Worm (Caenorhabditis elegans) whole organism, L3 larva: Measurements from ENCODE around the gene T25B9.4.

ENCODE experiments used
- R02D3.7 ChIP-seq: fragments of 150-350 bp; optimal IDR thresholded peaks from 2 replicates; lab custom pipeline; 2014; ENCODE audit warnings: missing biosample characterization, missing genetic modification characterization
- ZK546.5 ChIP-seq: sonication (generic microtip); optimal IDR thresholded peaks from 2 replicates; lab custom pipeline; 2017; ENCODE audit warnings: missing biosample characterization, missing genetic modification characterization
- ama-1 ChIP-seq: fragments of 150-350 bp; optimal IDR thresholded peaks from 2 replicates; lab custom pipeline; 2018
- ceh-16 ChIP-seq: sonication (generic microtip); optimal IDR thresholded peaks from 2 replicates; lab custom pipeline; 2017; ENCODE audit warnings: missing biosample characterization, missing genetic modification characterization
- ceh-28 ChIP-seq: fragments of 150-350 bp; optimal IDR thresholded peaks from 2 replicates; lab custom pipeline; 2014; ENCODE audit warnings: missing biosample characterization, missing genetic modification reagents, missing genetic modification characterization
- ceh-9 ChIP-seq: sonication (generic microtip); optimal IDR thresholded peaks from 2 replicates; lab custom pipeline; 2018; ENCODE audit warnings: missing biosample characterization, missing genetic modification characterization
- daf-12 ChIP-seq: fragments of 150-350 bp; optimal IDR thresholded peaks from 2 replicates; lab custom pipeline; 2014; ENCODE audit warnings: missing biosample characterization, missing genetic modification reagents, missing genetic modification characterization
- egl-5 ChIP-seq: fragments of 150-350 bp; optimal IDR thresholded peaks from 2 replicates; lab custom pipeline; 2017; ENCODE audit warnings: missing biosample characterization, missing genetic modification reagents, missing genetic modification characterization, inconsistent platforms
- elt-1 ChIP-seq: fragments of 150-350 bp; optimal IDR thresholded peaks from 2 replicates; lab custom pipeline; 2014; ENCODE audit warnings: missing biosample characterization, missing genetic modification characterization
- elt-2 ChIP-seq: sonication (generic microtip); optimal IDR thresholded peaks from 2 replicates; lab custom pipeline; 2016; ENCODE audit warnings: missing genetic modification reagents, mild to moderate bottlenecking, missing genetic modification characterization, missing compliant biosample characterization
- elt-3 ChIP-seq, 3 experiments: fragments of 150-350 bp in 1 of 3; sonication (generic microtip) in 2 of 3; optimal IDR thresholded peaks; 2 replicates in 2 of 3; 4 replicates in 1 of 3; lab custom pipeline; 2014 to 2017; ENCODE audit warnings: missing biosample characterization in 3 of 3, missing genetic modification characterization in 3 of 3
- eor-1 ChIP-seq, 2 experiments: fragments of 150-350 bp; optimal IDR thresholded peaks; 2 replicates each; lab custom pipeline; 2014 to 2018; ENCODE audit warnings: missing biosample characterization in 2 of 2, missing genetic modification characterization in 2 of 2
- fkh-10 ChIP-seq: sonication (generic microtip); optimal IDR thresholded peaks from 2 replicates; lab custom pipeline; 2017; ENCODE audit warnings: missing biosample characterization, missing genetic modification reagents, missing genetic modification characterization
- fkh-2 ChIP-seq: fragments of 150-350 bp; optimal IDR thresholded peaks from 2 replicates; lab custom pipeline; 2014; ENCODE audit warnings: missing biosample characterization, missing genetic modification reagents, missing genetic modification characterization
- fos-1 ChIP-seq: fragments of 150-350 bp; optimal IDR thresholded peaks from 2 replicates; lab custom pipeline; 2014; ENCODE audit warnings: missing biosample characterization, missing genetic modification characterization
- jun-1 ChIP-seq: fragments of 150-350 bp; optimal IDR thresholded peaks from 2 replicates; lab custom pipeline; 2014; ENCODE audit warnings: missing biosample characterization, missing genetic modification reagents, missing genetic modification characterization
- lin-15B ChIP-seq: fragments of 150-350 bp; optimal IDR thresholded peaks from 2 replicates; lab custom pipeline; 2014; ENCODE audit warnings: missing biosample characterization, missing genetic modification characterization
- lin-39 ChIP-seq: fragments of 150-350 bp; optimal IDR thresholded peaks from 2 replicates; lab custom pipeline; 2018; ENCODE audit warnings: missing biosample characterization, missing genetic modification reagents, missing genetic modification characterization
- lsy-12 ChIP-seq: sonication (generic microtip); optimal IDR thresholded peaks from 2 replicates; lab custom pipeline; 2016; ENCODE audit warnings: mild to moderate bottlenecking, missing genetic modification characterization, missing compliant biosample characterization
- mdl-1 ChIP-seq: fragments of 150-350 bp; optimal IDR thresholded peaks from 2 replicates; lab custom pipeline; 2014; ENCODE audit warnings: missing biosample characterization, missing genetic modification characterization
- mml-1 ChIP-seq: fragments of 150-350 bp; sonication (generic microtip); optimal IDR thresholded peaks from 3 replicates; lab custom pipeline; 2014; ENCODE audit warnings: missing biosample characterization, missing genetic modification characterization
- nfya-1 ChIP-seq: sonication (generic microtip); optimal IDR thresholded peaks from 2 replicates; lab custom pipeline; 2017; ENCODE audit warnings: missing genetic modification characterization, mild to moderate bottlenecking, missing compliant biosample characterization, antibody characterized with exemption, moderate library complexity; ENCODE audit not compliant: insufficient read depth
- nhr-11 ChIP-seq: fragments of 150-350 bp; optimal IDR thresholded peaks from 2 replicates; lab custom pipeline; 2014; ENCODE audit warnings: missing biosample characterization, missing genetic modification characterization
- nhr-12 ChIP-seq: fragments of 150-350 bp; optimal IDR thresholded peaks from 2 replicates; lab custom pipeline; 2014; ENCODE audit warnings: missing biosample characterization, missing genetic modification characterization
- nhr-23 ChIP-seq: fragments of 150-350 bp; optimal IDR thresholded peaks from 2 replicates; lab custom pipeline; 2014; ENCODE audit warnings: missing biosample characterization, missing genetic modification reagents, missing genetic modification characterization
- nhr-25 ChIP-seq: sonication (generic microtip); optimal IDR thresholded peaks from 2 replicates; lab custom pipeline; 2017; ENCODE audit warnings: missing biosample characterization, missing genetic modification characterization
- nhr-43 ChIP-seq: sonication (generic microtip); optimal IDR thresholded peaks from 2 replicates; lab custom pipeline; 2016; ENCODE audit warnings: mild to moderate bottlenecking, missing genetic modification characterization, missing compliant biosample characterization; ENCODE audit not compliant: poor library complexity, severe bottlenecking
- nhr-67 ChIP-seq: fragments of 150-350 bp; optimal IDR thresholded peaks from 2 replicates; lab custom pipeline; 2014; ENCODE audit warnings: missing biosample characterization, missing genetic modification characterization
- nhr-76 ChIP-seq: fragments of 150-350 bp; sonication (generic microtip); optimal IDR thresholded peaks from 5 replicates; lab custom pipeline; 2014; ENCODE audit warnings: missing biosample characterization, missing genetic modification characterization
- nhr-77 ChIP-seq: fragments of 150-350 bp; optimal IDR thresholded peaks from 2 replicates; lab custom pipeline; 2014; ENCODE audit warnings: missing biosample characterization, missing genetic modification characterization
- pha-4 ChIP-seq: fragments of 150-350 bp; optimal IDR thresholded peaks from 2 replicates; lab custom pipeline; 2014; ENCODE audit warnings: missing biosample characterization, missing genetic modification reagents, missing genetic modification characterization
- pqm-1 ChIP-seq: fragments of 150-350 bp; optimal IDR thresholded peaks from 2 replicates; lab custom pipeline; 2017; ENCODE audit warnings: missing biosample characterization, missing genetic modification characterization, inconsistent platforms
- sea-2 ChIP-seq: fragments of 150-350 bp; sonication (generic microtip); optimal IDR thresholded peaks from 4 replicates; lab custom pipeline; 2014; ENCODE audit warnings: missing biosample characterization, missing genetic modification reagents, missing genetic modification characterization
- skn-1 ChIP-seq: fragments of 150-350 bp; optimal IDR thresholded peaks from 2 replicates; lab custom pipeline; 2014; ENCODE audit warnings: missing biosample characterization, missing genetic modification characterization
- snpc-4 ChIP-seq: fragments of 150-350 bp; optimal IDR thresholded peaks from 2 replicates; lab custom pipeline; 2014; ENCODE audit warnings: missing biosample characterization, missing genetic modification characterization
- tbx-2 ChIP-seq: sonication (generic microtip); optimal IDR thresholded peaks from 2 replicates; lab custom pipeline; 2016; ENCODE audit warnings: mild to moderate bottlenecking, missing genetic modification characterization, missing compliant biosample characterization
- zag-1 ChIP-seq: fragments of 150-350 bp; optimal IDR thresholded peaks from 2 replicates; lab custom pipeline; 2014; ENCODE audit warnings: missing biosample characterization, missing genetic modification characterization
- ztf-11 ChIP-seq: fragments of 150-350 bp; optimal IDR thresholded peaks from 2 replicates; lab custom pipeline; 2014; ENCODE audit warnings: missing biosample characterization, missing genetic modification characterization
- ztf-4 ChIP-seq: fragments of 150-350 bp; optimal IDR thresholded peaks from 2 replicates; lab custom pipeline; 2014; ENCODE audit warnings: missing biosample characterization, missing genetic modification characterization

The T25B9.4 gene

DNA sequence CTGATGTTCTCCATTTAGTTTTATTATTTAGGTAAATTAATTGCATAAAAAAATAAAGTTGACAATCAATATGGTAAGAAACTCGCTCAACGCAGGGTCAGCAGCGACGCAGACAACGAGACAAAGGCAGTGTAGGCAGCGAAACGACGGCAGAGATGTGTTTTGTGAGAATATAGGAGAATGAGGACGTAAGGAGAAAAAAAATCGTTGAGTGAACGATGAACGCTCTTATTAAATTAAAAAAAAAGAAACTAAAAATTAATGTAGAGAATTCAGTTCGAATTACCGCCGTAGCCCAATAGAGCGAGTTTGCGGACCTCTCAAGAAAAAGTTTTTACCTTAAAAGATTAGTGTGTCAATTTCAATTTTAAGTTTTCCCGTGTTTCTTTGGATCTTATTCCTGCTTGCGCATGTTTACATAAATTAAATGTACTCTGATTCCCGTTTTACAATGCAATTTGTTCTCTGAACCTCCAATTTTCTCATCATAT, 10.7 kb upstream of the T25B9.4 start, which contains the start of gene T25B9.8:
Gene T25B9.8 (minus strand): TSS at position 51 of the 491 bp plus-strand sequence.
- TF ChIP-seq jun-1 (tag; lab: Kevin White, UChicago) (no peak), ztf-4 (tag; lab: Kevin White, UChicago) (no peak), fkh-10 (GFP tag; lab: Kevin White, UChicago) (peak; percentile 3), eor-1 (tag; optimal IDR thresholded peaks at IDR 0.05; lab: Kevin White, UChicago) (no peak), nhr-11 (tag; lab: Kevin White, UChicago) (no peak)

DNA sequence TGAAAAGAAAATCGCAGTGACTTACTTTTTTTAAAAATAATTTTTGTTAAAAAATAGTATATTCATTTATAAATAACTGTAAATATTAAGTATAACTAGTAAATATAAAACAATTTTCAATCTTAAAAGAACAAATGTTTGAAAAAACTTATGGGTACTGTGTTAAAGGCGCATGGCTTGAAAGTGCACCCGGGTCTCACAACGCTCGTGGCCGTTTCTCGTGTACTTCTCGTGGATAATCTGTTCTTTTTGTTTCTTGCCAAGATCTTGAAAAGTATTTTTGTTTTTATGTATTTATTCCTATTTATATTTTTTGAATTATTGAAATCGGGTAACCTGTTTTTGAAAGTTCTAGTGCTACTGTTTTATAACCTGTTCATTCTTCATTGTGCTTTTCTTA, 8.6 kb upstream of the T25B9.4 start:
- TF ChIP-seq skn-1 (tag; lab: Kevin White, UChicago) (no peak), lin-39 (tag; lab: Kevin White, UChicago) (no peak), ZK546.5 (tag; lab: Kevin White, UChicago) (no peak), lin-15B (no peak), pha-4 (tag; lab: Kevin White, UChicago) (no peak), elt-3 (tag; optimal IDR thresholded peaks at IDR 0.05; lab: Kevin White, UChicago) (no peak), fkh-2 (tag; lab: Kevin White, UChicago) (no peak), elt-1 (tag; lab: Kevin White, UChicago) (no peak), eor-1 (tag; optimal IDR thresholded peaks at IDR 0.05; lab: Kevin White, UChicago) (no peak), nhr-43 (tag; lab: Kevin White, UChicago) (no peak), nhr-11 (tag; lab: Kevin White, UChicago) (no peak), egl-5 (tag; lab: Kevin White, UChicago) (no peak)

DNA sequence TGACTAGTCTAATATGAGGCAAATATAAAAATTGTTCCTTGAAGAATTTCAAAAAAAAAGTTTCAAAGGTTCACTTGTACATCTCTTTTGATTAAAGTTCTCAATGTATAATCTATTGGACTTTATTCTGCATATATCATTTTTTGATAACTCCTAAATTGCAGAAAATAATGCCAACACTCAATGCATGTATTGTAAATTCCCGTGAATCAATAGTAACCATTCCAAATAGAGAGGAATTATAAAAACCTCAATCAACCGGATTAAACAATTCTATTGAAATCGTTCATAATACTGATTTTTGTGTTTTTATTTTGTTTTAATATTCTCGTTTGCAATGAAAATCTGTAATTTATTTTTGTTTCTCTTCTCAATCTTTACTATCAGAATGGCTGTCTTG, 7.5 kb upstream of the T25B9.4 start, which contains the start of gene T25B9.12:
Gene T25B9.12 (plus strand): TSS at position 301 of the 400 bp plus-strand sequence.
- no peak for TF ChIP-seq lsy-12
- TF ChIP-seq R02D3.7 (tag; lab: Kevin White, UChicago), result no peak

DNA sequence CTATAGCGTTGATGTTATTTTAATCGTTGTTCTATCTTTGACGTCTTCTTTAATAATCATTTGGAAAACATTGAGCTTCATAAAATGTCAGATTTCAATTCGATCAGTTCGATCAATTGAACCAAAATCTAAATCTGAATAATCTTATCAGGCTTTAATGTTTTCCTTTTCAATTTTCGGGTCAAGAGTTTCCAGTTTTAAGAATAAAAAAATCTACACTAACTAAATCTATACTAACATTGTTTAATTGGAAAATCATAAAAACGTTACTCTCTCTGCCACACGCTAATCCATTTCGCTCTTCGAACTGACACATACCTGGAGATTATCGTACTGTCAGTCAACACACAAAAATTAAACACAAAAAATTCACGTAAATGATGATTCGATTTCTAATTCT, 6.7 kb upstream of the T25B9.4 start, which contains the start of gene T25B9.11:
Gene T25B9.11 (plus strand): TSS at position 301 of the 400 bp plus-strand sequence.
- no peak for TF ChIP-seq skn-1 (tag; lab: Kevin White, UChicago)
- no peak for TF ChIP-seq nhr-23
- no peak for TF ChIP-seq snpc-4
- no peak for TF ChIP-seq R02D3.7 (tag; lab: Kevin White, UChicago)
- no peak for TF ChIP-seq nhr-67 (tag; lab: Kevin White, UChicago)
- TF ChIP-seq ceh-9 (tag; lab: Kevin White, UChicago), result no peak
- TF ChIP-seq elt-2 (tag; lab: Kevin White, UChicago), result no peak
- no peak for TF ChIP-seq pha-4 (tag; lab: Kevin White, UChicago)
- TF ChIP-seq nhr-12, result no peak
- no peak for TF ChIP-seq ama-1 (lab: Kevin White, UChicago)
- no peak for TF ChIP-seq ceh-16 (tag; lab: Kevin White, UChicago)
- TF ChIP-seq elt-1 (tag; lab: Kevin White, UChicago), result no peak
- no peak for TF ChIP-seq nhr-76 (tag; lab: Kevin White, UChicago)
- no peak for TF ChIP-seq nhr-25 (tag; lab: Kevin White, UChicago)
- no peak for TF ChIP-seq tbx-2 (tag; lab: Kevin White, UChicago)
- TF ChIP-seq ZK546.5 (tag; lab: Kevin White, UChicago), result no peak
- TF ChIP-seq nhr-77 (tag; lab: Kevin White, UChicago), result no peak

DNA sequence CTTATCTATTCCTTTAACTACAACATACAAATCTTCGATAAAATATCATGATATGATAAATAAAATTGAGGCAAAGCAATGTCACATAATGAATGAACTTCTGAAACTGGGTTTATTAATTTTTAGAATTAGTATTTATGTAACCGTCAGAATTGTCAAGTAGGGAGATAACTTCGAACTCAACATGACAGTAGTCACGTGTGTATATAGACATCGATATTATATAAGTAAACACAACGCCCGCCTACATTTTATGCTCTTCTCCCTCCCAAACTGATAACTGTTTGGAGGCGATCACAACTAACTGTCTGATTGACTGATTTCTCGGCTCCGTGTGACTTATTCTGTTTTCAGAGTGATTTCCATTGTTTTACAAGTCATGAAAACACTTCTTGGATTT, 3.8 kb upstream of the T25B9.4 start, which contains the start of gene ugt-54:
Gene ugt-54 (plus strand): TSS at position 355 of the 400 bp plus-strand sequence.
- TF ChIP-seq daf-12 (no peak), elt-3 (tag; optimal IDR thresholded peaks at IDR 0.05; lab: Kevin White, UChicago) (no peak), lin-15B (no peak), nhr-76 (tag; lab: Kevin White, UChicago) (no peak), ceh-28 (tag; lab: Kevin White, UChicago) (no peak), elt-2 (tag; lab: Kevin White, UChicago) (peak; percentile 87), pqm-1 (tag; lab: Kevin White, UChicago) (peak; percentile 74)

DNA sequence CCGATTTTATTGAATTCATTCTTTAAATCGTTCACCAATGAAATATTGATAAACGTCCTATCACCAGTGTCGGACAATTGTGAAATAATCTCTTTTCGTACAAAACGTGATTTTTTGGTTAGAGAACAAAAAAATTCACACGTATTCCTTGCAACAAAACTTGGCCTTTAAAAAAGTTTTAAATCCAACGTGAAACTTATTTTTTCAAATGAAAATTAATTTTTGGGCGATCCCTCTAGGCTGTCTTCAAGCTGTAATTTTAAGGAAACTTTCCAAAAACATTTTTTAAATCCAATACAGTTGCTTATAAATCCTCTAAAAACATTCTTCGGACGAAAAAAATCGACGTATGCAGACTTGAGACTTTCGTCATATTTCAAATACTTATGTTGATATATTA, 2.8 kb downstream of the T25B9.4 start, which contains the start of gene T25B9.5:
Gene T25B9.5 (minus strand): TSS at position 101 of the 400 bp plus-strand sequence.
- TF ChIP-seq mdl-1 (tag; lab: Kevin White, UChicago) (no peak), ceh-16 (tag; lab: Kevin White, UChicago) (no peak), skn-1 (tag; lab: Kevin White, UChicago) (no peak), nhr-25 (tag; lab: Kevin White, UChicago) (no peak), lin-15B (no peak), snpc-4 (no peak), zag-1 (tag; lab: Kevin White, UChicago) (no peak), ztf-11 (tag; lab: Kevin White, UChicago) (no peak), elt-1 (tag; lab: Kevin White, UChicago) (no peak), nhr-76 (tag; lab: Kevin White, UChicago) (no peak), nfya-1 (tag; lab: Kevin White, UChicago) (no peak), mml-1 (no peak), fos-1 (tag; lab: Kevin White, UChicago) (no peak), sea-2 (no peak), elt-3 (tag; optimal IDR thresholded peaks at IDR 0.05; lab: Kevin White, UChicago) (no peak)
